Worm (Caenorhabditis elegans): Measurements from ENCODE around the gene H20J04.4.

The H20J04.4 gene

ce11 chrII:4299227-4299703 is 29.6 kb upstream of the H20J04.4 start, which contains the start of gene sco-1 (continued):
- TF ChIP-seq zip-5 (tag; optimal IDR thresholded peaks at IDR 0.05) (peak; percentile 44), ceh-48 (tag; optimal IDR thresholded peaks at IDR 0.05) (peak; percentile 11), unc-3 (GFP tag; conservative IDR thresholded peaks at IDR 0.05) (no peak), unc-3 (tag; optimal IDR thresholded peaks at IDR 0.05) (peak; percentile 36), elt-2 (tag; optimal IDR thresholded peaks at IDR 0.05) (peak; percentile 84), ztf-16 (tag; optimal IDR thresholded peaks at IDR 0.05) (peak; percentile 41), ceh-6 (GFP tag; optimal IDR thresholded peaks at IDR 0.05) (no peak), C08G9.2 (tag; optimal IDR thresholded peaks at IDR 0.05) (peak; percentile 88), C38D4.7 (GFP tag; optimal IDR thresholded peaks at IDR 0.05) (no peak), ceh-31 (tag; optimal IDR thresholded peaks at IDR 0.05) (peak; percentile 95), unc-55 (GFP tag; optimal IDR thresholded peaks at IDR 0.05) (peak; percentile 63), ama-1 (optimal IDR thresholded peaks at IDR 0.05) (no peak), lin-11 (tag; optimal IDR thresholded peaks at IDR 0.05) (no peak), eyg-1 (tag; optimal IDR thresholded peaks at IDR 0.05) (no peak), ceh-18 (tag; optimal IDR thresholded peaks at IDR 0.05) (peak; percentile 65), nfya-1 (tag; optimal IDR thresholded peaks at IDR 0.05) (peak; percentile 83), ref-2 (tag; optimal IDR thresholded peaks at IDR 0.05) (peak; percentile 76), ets-4 (tag; optimal IDR thresholded peaks at IDR 0.05) (peak; percentile 92), hlh-8 (tag; optimal IDR thresholded peaks at IDR 0.05) (peak; percentile 73), ceh-24 (tag; optimal IDR thresholded peaks at IDR 0.05) (no peak), hlh-6 (tag; optimal IDR thresholded peaks at IDR 0.05) (no peak), pat-9 (tag; optimal IDR thresholded peaks at IDR 0.05) (no peak), tbx-2 (tag; optimal IDR thresholded peaks at IDR 0.05) (peak; percentile 86), pax-1 (tag; optimal IDR thresholded peaks at IDR 0.05) (peak; percentile 83), pha-2 (tag; optimal IDR thresholded peaks at IDR 0.05) (no peak), ceh-34 (tag; optimal IDR thresholded peaks at IDR 0.05) (peak; percentile 87), tbx-7 (tag; optimal IDR thresholded peaks at IDR 0.05) (peak; percentile 58), npax-4 (tag; optimal IDR thresholded peaks at IDR 0.05) (no peak)

ce11 chrII:4301307-4301706 is 27.5 kb upstream of the H20J04.4 start, which contains the start of gene gtf-2F1:
Gene gtf-2F1 (plus strand): TSS chrII:4301607.
- no peak for TF ChIP-seq ceh-19 (GFP tag; optimal IDR thresholded peaks at IDR 0.05)
- no peak for TF ChIP-seq dmd-4 (tag; optimal IDR thresholded peaks at IDR 0.05; ENCODE audit: borderline replicate concordance)
- no peak for TF ChIP-seq ceh-18 (tag; optimal IDR thresholded peaks at IDR 0.05)
- TF ChIP-seq ttx-3 (tag; optimal IDR thresholded peaks at IDR 0.05) = no peak
- no peak for TF ChIP-seq hlh-13 (GFP tag; optimal IDR thresholded peaks at IDR 0.05)
- no peak for TF ChIP-seq che-1 (tag; optimal IDR thresholded peaks at IDR 0.05)
- no peak for TF ChIP-seq pag-3 (tag; optimal IDR thresholded peaks at IDR 0.05; ENCODE audit: borderline replicate concordance)

ce11 chrII:4306921-4307630 is 21.7 kb upstream of the H20J04.4 start, which contains the start of gene Y52E8A.3:
Gene Y52E8A.3 (minus strand): TSS chrII:4306971.
- TF ChIP-seq ceh-14 (tag; optimal IDR thresholded peaks at IDR 0.05) = no peak
- TF ChIP-seq hlh-30 (tag; optimal IDR thresholded peaks at IDR 0.05; ENCODE audit: insufficient read depth) = no peak
- no peak for TF ChIP-seq ceh-30 (tag; optimal IDR thresholded peaks at IDR 0.05)
- TF ChIP-seq sdc-2 (tag; optimal IDR thresholded peaks at IDR 0.05) = no peak
- no peak for TF ChIP-seq sox-2 (GFP tag; IDR thresholded peaks at IDR 0.05)

Measured in whole organism, late embryonic.